Worm (Caenorhabditis elegans): ENCODE measurements around the gene sma-9.
A peak's percentile ranks its signal among the peaks of the same experiment; 100 is the strongest.

sma-9 gene

DNA sequence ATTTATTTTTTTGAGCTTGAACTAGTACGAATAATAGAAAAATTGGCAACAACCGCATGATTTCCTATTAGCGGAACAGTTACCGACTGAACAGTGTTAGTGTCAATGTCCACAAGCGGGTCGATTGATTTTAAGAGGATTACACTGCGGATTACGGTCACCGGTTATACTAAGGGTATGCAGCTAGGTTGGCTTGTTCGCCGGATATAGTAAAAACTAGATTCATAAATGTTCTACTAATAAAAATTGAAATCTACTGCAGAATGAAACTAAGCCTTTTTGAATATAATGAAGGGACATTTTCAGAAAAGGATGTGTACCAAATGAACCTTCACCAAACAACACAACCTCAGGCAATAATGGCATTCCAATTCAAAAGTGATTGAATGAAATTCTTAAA is 11.5 kb upstream of the sma-9 start, which contains the start of gene R07A4.4:
Gene R07A4.4 (minus strand): TSS at position 101 of the 400 bp plus-strand sequence.
- TF ChIP-seq snpc-1.2 (GFP tag; IDR thresholded peaks at IDR 0.05): no peak
- no peak for TF ChIP-seq lin-39 (tag; optimal IDR thresholded peaks at IDR 0.05)
- no peak for TF ChIP-seq lsy-2 (tag; optimal IDR thresholded peaks at IDR 0.05)
- no peak for TF ChIP-seq mdt-29 (GFP tag; IDR thresholded peaks at IDR 0.05)
- TF ChIP-seq nhr-41 (GFP tag; IDR thresholded peaks at IDR 0.05): no peak
- TF ChIP-seq ceh-62 (tag; optimal IDR thresholded peaks at IDR 0.05): no peak
- no peak for TF ChIP-seq unc-62 (GFP tag; optimal IDR thresholded peaks at IDR 0.05 in 1 of 2)
- TF ChIP-seq unc-62 (tag; optimal IDR thresholded peaks at IDR 0.05): no peak
- TF ChIP-seq ceh-28 (tag; optimal IDR thresholded peaks at IDR 0.05): no peak
- no peak for TF ChIP-seq lir-3 (tag; optimal IDR thresholded peaks at IDR 0.05)
- TF ChIP-seq vab-7 (GFP tag; IDR thresholded peaks at IDR 0.05): no peak

ce11 chrX:10758453-10758852 is 10.6 kb upstream of the sma-9 start:
- TF ChIP-seq ama-1 (optimal IDR thresholded peaks at IDR 0.05) (no peak), unc-62 (GFP tag; optimal IDR thresholded peaks at IDR 0.05 in 1 of 2) (peak in 1 of 2 experiments; percentile 50), unc-62 (tag; optimal IDR thresholded peaks at IDR 0.05) (no peak)

- TF ChIP-seq php-3 (GFP tag; IDR thresholded peaks at IDR 0.05) (peak; percentile 64), rbr-2 (tag; optimal IDR thresholded peaks at IDR 0.05) (no peak), hlh-30 (tag; optimal IDR thresholded peaks at IDR 0.05; ENCODE audit: insufficient read depth) (peak; percentile 42), cey-2 (tag; optimal IDR thresholded peaks at IDR 0.05; ENCODE audit: borderline replicate concordance, insufficient read depth) (no peak), hlh-11 (tag; optimal IDR thresholded peaks at IDR 0.05) (peak; percentile 6), dmd-6 (GFP tag; IDR thresholded peaks at IDR 0.05) (peak; percentile 26; the same call in 1 of the 2 replicates), daf-16 (GFP tag; optimal IDR thresholded peaks at IDR 0.05) (no peak), daf-16 (tag; optimal IDR thresholded peaks at IDR 0.05) (peak; percentile 43), ZK546.5 (tag; optimal IDR thresholded peaks at IDR 0.05) (no peak), mxl-3 (GFP tag; optimal IDR thresholded peaks at IDR 0.05) (peak; percentile 55), dve-1 (tag; optimal IDR thresholded peaks at IDR 0.05; ENCODE audit: insufficient read depth) (peak; percentile 66), pqm-1 (tag; optimal IDR thresholded peaks at IDR 0.05) (peak; percentile 43), T26A8.4 (GFP tag; IDR thresholded peaks at IDR 0.05) (no peak)
Observed at ce11 chrX:10760958-10761357, 8.1 kb upstream of the sma-9 start.

DNA sequence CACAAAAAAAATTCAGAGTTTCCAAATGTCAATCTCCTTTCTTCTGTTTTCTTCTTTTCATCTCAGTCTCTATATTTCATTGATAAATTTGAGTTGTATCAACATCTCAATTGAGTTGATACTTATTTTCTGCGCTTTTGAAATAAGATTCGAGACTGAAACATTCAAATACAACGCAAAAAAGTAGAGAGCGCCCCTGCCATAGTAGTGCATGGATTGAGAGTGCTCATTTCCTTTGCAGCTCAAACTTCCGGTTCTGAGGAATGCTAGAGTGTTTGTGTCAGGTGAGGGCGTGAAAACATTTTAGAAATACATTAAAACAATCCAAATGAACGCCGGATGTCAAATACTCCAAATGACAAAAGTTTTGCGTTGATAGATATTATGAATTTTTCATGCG is 5.7 kb upstream of the sma-9 start:
- TF ChIP-seq aha-1 (tag) (peak; percentile 85), zfp-2 (tag; optimal IDR thresholded peaks at IDR 0.05) (no peak)

- peak; percentile 84 for TF ChIP-seq ceh-32 (tag; optimal IDR thresholded peaks at IDR 0.05; ENCODE audit: poor library complexity)
- TF ChIP-seq ztf-11 (tag; optimal IDR thresholded peaks at IDR 0.05): no peak
- no peak for TF ChIP-seq D1046.2 (GFP tag; IDR thresholded peaks at IDR 0.05)
- peak; percentile 92 for TF ChIP-seq nhr-102 (tag; optimal IDR thresholded peaks at IDR 0.05)
- TF ChIP-seq madf-5 (GFP tag; IDR thresholded peaks at IDR 0.05): no peak
- TF ChIP-seq nhr-25 (tag; optimal IDR thresholded peaks at IDR 0.05; ENCODE audit: borderline replicate concordance, insufficient read depth): peak; percentile 87
- TF ChIP-seq nhr-48 (tag; optimal IDR thresholded peaks at IDR 0.05): peak; percentile 98
- TF ChIP-seq F10B5.3 (tag; optimal IDR thresholded peaks at IDR 0.05): peak; percentile 77
- peak; percentile 97 for TF ChIP-seq hlh-30 (tag; optimal IDR thresholded peaks at IDR 0.05; ENCODE audit: insufficient read depth)
- TF ChIP-seq lin-38 (GFP tag; IDR thresholded peaks at IDR 0.05): peak; percentile 60
- peak; percentile 91 to 94 for TF ChIP-seq mdl-1 (tag; optimal IDR thresholded peaks at IDR 0.05)
- peak; percentile 66; the same call in 1 of the 2 replicates for TF ChIP-seq nhr-42 (GFP tag; IDR thresholded peaks at IDR 0.05)
- TF ChIP-seq F44E2.7 (GFP tag; IDR thresholded peaks at IDR 0.05): no peak
- TF ChIP-seq aha-1 (tag): peak; percentile 100
- TF ChIP-seq lim-7 (GFP tag; IDR thresholded peaks at IDR 0.05): no peak
- no peak for TF ChIP-seq snpc-4 (tag; optimal IDR thresholded peaks at IDR 0.05)
- peak; percentile 73 for TF ChIP-seq nhr-10 (tag; optimal IDR thresholded peaks at IDR 0.05)
- TF ChIP-seq set-16 (GFP tag; IDR thresholded peaks at IDR 0.05): peak; percentile 83
- TF ChIP-seq vab-7 (GFP tag; IDR thresholded peaks at IDR 0.05): 0 out of 2 replicates have a peak, but pooled peaks have one; percentile 50
- TF ChIP-seq arid-1 (GFP tag; conservative IDR thresholded peaks at IDR 0.05): peak; percentile 35; the same call in 1 of the 2 replicates
- TF ChIP-seq spr-3 (GFP tag; optimal IDR thresholded peaks at IDR 0.05): peak; percentile 60
Observed at ce11 chrX:10766123-10766622, 2.9 kb upstream of the sma-9 start.
